Fruit fly (Drosophila melanogaster) whole organism, larva: ENCODE data around the gene gfzf.

Source experiments
- noc ChIP-seq: fragments of 200-800 bp; sonication (Bioruptor generic); optimal IDR thresholded peaks from 3 replicates; lab custom pipeline; 2019; ENCODE audit warnings: missing biosample characterization, mild to moderate bottlenecking, missing genetic modification characterization, moderate library complexity

Gene gfzf

dm6 chr3R:7150544-7151406 is at the start of gene gfzf, which contains the start of gene Sas-4:
Gene gfzf, minus strand, starts transcription at chr3R:7150968.
Gene Sas-4, plus strand, starts transcription at chr3R:7151367.
- peak; percentile 39 for TF ChIP-seq noc (tag; lab: Kevin White, UChicago)

dm6 chr3R:7199849-7200248 is 49.1 kb upstream of the gfzf start:
- no peak for TF ChIP-seq noc (tag; lab: Kevin White, UChicago)

dm6 chr3R:7188697-7189096 is 37.9 kb upstream of the gfzf start:
- no peak for TF ChIP-seq noc (tag; lab: Kevin White, UChicago)

dm6 chr3R:7187989-7188388 is 37.2 kb upstream of the gfzf start:
- TF ChIP-seq noc (tag; lab: Kevin White, UChicago), result no peak

dm6 chr3R:7187093-7187912 is 36.5 kb upstream of the gfzf start:
- no peak for TF ChIP-seq noc (tag; lab: Kevin White, UChicago)

- no peak for TF ChIP-seq noc (tag; lab: Kevin White, UChicago)
These were observed 35.7 kb upstream of the gfzf start, which contains the start of the genes CG10055 and lap for dm6 chr3R:7186242-7187092. Gene CG10055, minus strand, starts transcription at chr3R:7186673. Gene lap, plus strand, starts transcription at chr3R:7186994.

dm6 chr3R:7174755-7175154 is 24.0 kb upstream of the gfzf start:
- no peak for TF ChIP-seq noc (tag; lab: Kevin White, UChicago)

dm6 chr3R:7172978-7173377 is 22.2 kb upstream of the gfzf start:
- no peak for TF ChIP-seq noc (tag; lab: Kevin White, UChicago)

- TF ChIP-seq noc (tag; lab: Kevin White, UChicago), result no peak
These were observed 20.8 kb upstream of the gfzf start for dm6 chr3R:7171384-7172099.

- no peak for TF ChIP-seq noc (tag; lab: Kevin White, UChicago)
These were observed 19.2 kb upstream of the gfzf start for dm6 chr3R:7169927-7170326.

- TF ChIP-seq noc (tag; lab: Kevin White, UChicago), result no peak
These were observed 11.9 kb upstream of the gfzf start, which contains the start of gene sas for dm6 chr3R:7162356-7163289. Gene sas, plus strand, starts transcription at chr3R:7162808.

dm6 chr3R:7159615-7160014 is 8.8 kb upstream of the gfzf start:
- no peak for TF ChIP-seq noc (tag; lab: Kevin White, UChicago)

dm6 chr3R:7157102-7157501 is 6.3 kb upstream of the gfzf start:
- no peak for TF ChIP-seq noc (tag; lab: Kevin White, UChicago)
